Fruit fly (Drosophila melanogaster) whole organism, embryonic: ENCODE results near the gene Cpr30B.

ENCODE experiments used
- CG10274 ChIP-seq: fragments of 200-800 bp; sonication (Bioruptor generic); optimal IDR thresholded peaks from 3 replicates; lab custom pipeline; 2017; ENCODE audit warnings: missing biosample characterization, mild to moderate bottlenecking, missing genetic modification characterization
- CG10979 ChIP-seq: fragments of 200-800 bp; sonication (Bioruptor generic); optimal IDR thresholded peaks from 2 replicates; lab custom pipeline; 2018; ENCODE audit warnings: missing biosample characterization, mild to moderate bottlenecking, missing genetic modification characterization, moderate library complexity
- CG11085 ChIP-seq: fragments of 200-800 bp; sonication (Bioruptor generic); IDR thresholded peaks from 2 replicates; pipeline ENCODE4 v1.3.6; 2022; ENCODE audit warnings: missing biosample characterization, missing genetic modification characterization
- CG11456 ChIP-seq: fragments of 200-800 bp; sonication (Bioruptor generic); IDR thresholded peaks from 3 replicates; pipeline ENCODE4 v1.3.6; 2022; ENCODE audit warnings: missing biosample characterization, missing genetic modification characterization
- CG12104 ChIP-seq: fragments of 200-800 bp; sonication (Bioruptor generic); optimal IDR thresholded peaks from 3 replicates; lab custom pipeline; 2016; ENCODE audit warnings: missing biosample characterization, missing genetic modification characterization
- CG12769 ChIP-seq: fragments of 200-800 bp; sonication (Bioruptor generic); optimal IDR thresholded peaks from 2 replicates; lab custom pipeline; 2019; ENCODE audit warnings: missing biosample characterization, mild to moderate bottlenecking, missing genetic modification characterization, moderate library complexity
- CG12942 ChIP-seq: fragments of 200-800 bp; sonication (Bioruptor generic); optimal IDR thresholded peaks from 3 replicates; lab custom pipeline; 2016; ENCODE audit warnings: missing biosample characterization, missing genetic modification characterization
- CG13424 ChIP-seq: fragments of 200-800 bp; sonication (Bioruptor generic); optimal IDR thresholded peaks from 2 replicates; lab custom pipeline; 2019; ENCODE audit warnings: missing biosample characterization, mild to moderate bottlenecking, missing genetic modification characterization, moderate library complexity
- CG14710 ChIP-seq: fragments of 200-800 bp; sonication (Bioruptor generic); optimal IDR thresholded peaks from 3 replicates; lab custom pipeline; 2019; ENCODE audit warnings: missing biosample characterization, mild to moderate bottlenecking, missing genetic modification characterization, moderate library complexity
- CG17361 ChIP-seq: fragments of 200-800 bp; sonication (Bioruptor generic); IDR thresholded peaks from 3 replicates; pipeline ENCODE4 v1.3.6; 2022; ENCODE audit warnings: missing biosample characterization, missing genetic modification characterization
- CG17829 ChIP-seq: fragments of 200-800 bp; optimal IDR thresholded peaks from 2 replicates; lab custom pipeline; 2019; ENCODE audit warnings: missing biosample characterization, mild to moderate bottlenecking, missing genetic modification characterization, moderate library complexity
- CG18476 ChIP-seq: fragments of 200-800 bp; sonication (Bioruptor generic); optimal IDR thresholded peaks from 2 replicates; lab custom pipeline; 2016; ENCODE audit warnings: missing biosample characterization, mild to moderate bottlenecking, missing genetic modification characterization
- CG18599 ChIP-seq: fragments of 200-800 bp; sonication (Bioruptor generic); optimal IDR thresholded peaks from 3 replicates; lab custom pipeline; 2017; ENCODE audit warnings: missing biosample characterization, missing genetic modification characterization, mild to moderate bottlenecking, moderate library complexity, missing genetic modification reagents
- CG32772 ChIP-seq: fragments of 200-800 bp; sonication (Bioruptor generic); IDR thresholded peaks from 2 replicates; pipeline ENCODE4 v1.3.6; 2022; ENCODE audit warnings: missing biosample characterization, missing genetic modification characterization
- CG3847 ChIP-seq: fragments of 200-800 bp; sonication (Bioruptor generic); IDR thresholded peaks from 2 replicates; pipeline ENCODE4 v1.3.6; 2022; ENCODE audit warnings: missing biosample characterization, missing genetic modification characterization
- CG3995 ChIP-seq: fragments of 200-800 bp; sonication (Bioruptor generic); optimal IDR thresholded peaks from 3 replicates; lab custom pipeline; 2016; ENCODE audit warnings: missing biosample characterization, missing genetic modification characterization
- CG4360 ChIP-seq: fragments of 200-800 bp; sonication (Bioruptor generic); IDR thresholded peaks from 2 replicates; pipeline ENCODE4 v1.3.6; 2022; ENCODE audit warnings: missing biosample characterization, missing genetic modification characterization
- CG6272 ChIP-seq: fragments of 200-800 bp; sonication (Bioruptor generic); IDR thresholded peaks from 2 replicates; pipeline ENCODE4 v1.3.6; 2022; ENCODE audit warnings: missing biosample characterization, missing genetic modification characterization
- CG6813 ChIP-seq: fragments of 200-800 bp; sonication (Bioruptor generic); optimal IDR thresholded peaks from 2 replicates; lab custom pipeline; 2017; ENCODE audit warnings: missing biosample characterization, missing genetic modification characterization, mild to moderate bottlenecking, moderate library complexity, missing genetic modification reagents
- CG8765 ChIP-seq: fragments of 200-800 bp; sonication (Bioruptor generic); IDR thresholded peaks from 2 replicates; pipeline ENCODE4 v1.3.6; 2022; ENCODE audit warnings: missing biosample characterization, missing genetic modification characterization
- CG8944 ChIP-seq: fragments of 200-800 bp; sonication (Bioruptor generic); optimal IDR thresholded peaks from 3 replicates; lab custom pipeline; 2016; ENCODE audit warnings: missing biosample characterization, missing genetic modification characterization
- CG9932 ChIP-seq: fragments of 200-800 bp; sonication (Bioruptor generic); IDR thresholded peaks from 2 replicates; pipeline ENCODE4 v1.3.6; 2022; ENCODE audit warnings: missing biosample characterization, missing genetic modification characterization
- CoRest ChIP-seq: fragments of 200-800 bp; sonication (Bioruptor generic); optimal IDR thresholded peaks from 3 replicates; lab custom pipeline; 2018; ENCODE audit warnings: missing biosample characterization, mild to moderate bottlenecking, missing genetic modification characterization, moderate library complexity
- Dek ChIP-seq: fragments of 200-800 bp; sonication (Bioruptor generic); optimal IDR thresholded peaks from 3 replicates; lab custom pipeline; 2019; ENCODE audit warnings: missing biosample characterization, mild to moderate bottlenecking, missing genetic modification characterization, moderate library complexity
- Dip3 ChIP-seq: fragments of 200-800 bp; sonication (Bioruptor generic); optimal IDR thresholded peaks from 3 replicates; lab custom pipeline; 2016; ENCODE audit warnings: missing biosample characterization, missing genetic modification characterization
- HHEX ChIP-seq: fragments of 200-800 bp; sonication (Bioruptor generic); optimal IDR thresholded peaks from 3 replicates; lab custom pipeline; 2017; ENCODE audit warnings: missing biosample characterization, mild to moderate bottlenecking, missing genetic modification characterization, missing genetic modification reagents
- HmgD ChIP-seq: fragments of 200-800 bp; sonication (Bioruptor generic); optimal IDR thresholded peaks from 3 replicates; lab custom pipeline; 2016; ENCODE audit warnings: missing biosample characterization, missing genetic modification characterization
- MBD-R2 ChIP-seq: fragments of 200-800 bp; sonication (Bioruptor generic); IDR thresholded peaks from 2 replicates; pipeline ENCODE4 v1.3.6; 2022; ENCODE audit warnings: missing biosample characterization, missing genetic modification characterization
- MESR4 ChIP-seq: fragments of 200-800 bp; sonication (Bioruptor generic); optimal IDR thresholded peaks from 2 replicates; lab custom pipeline; 2018; ENCODE audit warnings: missing biosample characterization, mild to moderate bottlenecking, missing genetic modification characterization, moderate library complexity
- Neu2 ChIP-seq: fragments of 200-800 bp; sonication (Bioruptor generic); optimal IDR thresholded peaks from 3 replicates; lab custom pipeline; 2016; ENCODE audit warnings: missing biosample characterization, missing genetic modification characterization, borderline replicate concordance
- Opbp ChIP-seq: fragments of 200-800 bp; sonication (Bioruptor generic); IDR thresholded peaks from 3 replicates; pipeline ENCODE4 v1.3.6; 2022; ENCODE audit warnings: missing biosample characterization, missing genetic modification characterization; ENCODE audit not compliant: partially characterized antibody
- Side ChIP-seq: fragments of 200-800 bp; sonication (Bioruptor generic); optimal IDR thresholded peaks from 2 replicates; lab custom pipeline; 2016; ENCODE audit warnings: missing biosample characterization, missing genetic modification characterization
- ab ChIP-seq: fragments of 200-800 bp; sonication (Bioruptor generic); optimal IDR thresholded peaks from 2 replicates; lab custom pipeline; 2016; ENCODE audit warnings: missing biosample characterization, missing genetic modification characterization
- ase ChIP-seq: fragments of 200-800 bp; sonication (Bioruptor generic); IDR thresholded peaks from 3 replicates; pipeline ENCODE4 v1.3.6; 2022; ENCODE audit warnings: missing biosample characterization, missing genetic modification characterization
- br ChIP-seq: fragments of >200 bp; optimal IDR thresholded peaks from 2 replicates; lab custom pipeline; 2017
- dan ChIP-seq: fragments of 200-800 bp; sonication (Bioruptor generic); IDR thresholded peaks from 2 replicates; pipeline ENCODE4 v1.3.6; 2022; ENCODE audit warnings: missing biosample characterization, missing genetic modification characterization
- esg ChIP-seq: fragments of 200-800 bp; sonication (Bioruptor generic); conservative IDR thresholded peaks from 2 replicates; pipeline ENCODE4 v1.3.6; 2022; ENCODE audit warnings: missing biosample characterization, missing genetic modification characterization
- gro ChIP-seq: fragments of 200-800 bp; sonication (Bioruptor generic); optimal IDR thresholded peaks from 2 replicates; lab custom pipeline; 2016; ENCODE audit warnings: missing biosample characterization, missing genetic modification characterization
- her ChIP-seq: fragments of 200-800 bp; sonication (Bioruptor generic); optimal IDR thresholded peaks from 2 replicates; lab custom pipeline; 2016; ENCODE audit warnings: missing biosample characterization, missing genetic modification characterization
- hth ChIP-seq: fragments of >200 bp; optimal IDR thresholded peaks from 2 replicates; lab custom pipeline; 2017; ENCODE audit warnings: inconsistent platforms
- lbe ChIP-seq: fragments of 200-800 bp; sonication (Bioruptor generic); optimal IDR thresholded peaks from 2 replicates; lab custom pipeline; 2016; ENCODE audit warnings: missing biosample characterization, mild to moderate bottlenecking, missing genetic modification characterization
- pho ChIP-seq: fragments of 200-800 bp; sonication (Bioruptor generic); optimal IDR thresholded peaks from 2 replicates; lab custom pipeline; 2016; ENCODE audit warnings: missing biosample characterization, missing genetic modification characterization
- pnt ChIP-seq: fragments of 200-800 bp; sonication (Bioruptor generic); optimal IDR thresholded peaks from 3 replicates; lab custom pipeline; 2016; ENCODE audit warnings: missing biosample characterization, missing genetic modification characterization
- pros ChIP-seq: fragments of 200-800 bp; sonication (Bioruptor generic); optimal IDR thresholded peaks from 3 replicates; lab custom pipeline; 2019; ENCODE audit warnings: missing biosample characterization, mild to moderate bottlenecking, missing genetic modification characterization, moderate library complexity
- sc ChIP-seq, 3 experiments: fragments of >200 bp in 2 of 3; fragments of 200-800 bp in 1 of 3; sonication (Bioruptor generic) in 1 of 3; optimal IDR thresholded peaks; 2 replicates in 2 of 3; 3 replicates in 1 of 3; lab custom pipeline; 2017; ENCODE audit warnings: mild to moderate bottlenecking in 1 of 3, missing biosample characterization in 1 of 3, missing genetic modification characterization in 1 of 3, missing genetic modification reagents in 1 of 3
- sqz ChIP-seq: fragments of 200-800 bp; sonication (Bioruptor generic); optimal IDR thresholded peaks from 3 replicates; lab custom pipeline; 2018; ENCODE audit warnings: missing biosample characterization, mild to moderate bottlenecking, missing genetic modification characterization
- sug ChIP-seq: fragments of 200-800 bp; optimal IDR thresholded peaks from 2 replicates; lab custom pipeline; 2019; ENCODE audit warnings: missing biosample characterization, mild to moderate bottlenecking, missing genetic modification characterization, moderate library complexity
- tll ChIP-seq, 2 experiments: fragments of 200-800 bp in 1 of 2; fragments of >200 bp in 1 of 2; sonication (Bioruptor generic) in 1 of 2; optimal IDR thresholded peaks; 2 replicates each; lab custom pipeline; 2017 to 2019; ENCODE audit warnings: missing biosample characterization in 2 of 2, missing genetic modification characterization in 2 of 2, mild to moderate bottlenecking in 1 of 2, moderate library complexity in 1 of 2
- yki ChIP-seq: fragments of >200 bp; optimal IDR thresholded peaks from 3 replicates; lab custom pipeline; 2018
- zf30C ChIP-seq: fragments of 200-800 bp; sonication (Bioruptor generic); optimal IDR thresholded peaks from 3 replicates; lab custom pipeline; 2018; ENCODE audit warnings: missing biosample characterization, mild to moderate bottlenecking, missing genetic modification characterization

Gene Cpr30B

DNA sequence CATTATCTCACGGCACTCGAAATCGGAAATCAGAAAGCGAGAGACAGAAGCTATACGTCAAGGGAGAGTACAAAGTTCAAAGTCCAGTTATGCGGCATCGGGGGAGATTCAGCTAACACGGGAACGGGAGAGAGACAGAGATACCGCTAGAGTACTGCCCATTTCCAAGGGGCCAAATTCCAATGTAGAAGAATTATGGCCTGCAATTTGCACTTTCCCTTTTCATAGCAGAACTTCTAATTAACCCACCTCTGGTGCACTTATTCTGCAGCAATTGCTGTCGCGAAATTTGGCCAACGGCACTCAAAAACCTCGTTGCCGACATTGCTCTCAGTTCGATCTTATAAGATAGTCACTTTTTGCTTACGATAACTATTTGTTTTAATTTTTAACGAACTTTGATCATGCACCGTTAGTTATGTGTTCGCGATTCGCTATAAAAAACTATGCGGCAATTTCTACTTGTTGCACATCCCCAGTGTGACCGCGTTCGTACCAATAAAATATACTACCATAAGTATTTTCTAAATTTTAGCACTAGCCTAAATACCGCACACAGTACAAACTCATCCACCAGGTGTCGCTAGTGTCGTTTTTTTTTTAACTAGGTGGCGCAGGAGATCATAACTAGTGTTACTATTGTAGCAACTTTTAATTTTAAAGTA lies 33.7 kb downstream of the Cpr30B start, which contains the start of gene Mtpalpha (continued):
- peak; percentile 32 for TF ChIP-seq sug (tag; lab: Kevin White, UChicago)
- TF ChIP-seq zf30C (GFP tag; lab: Kevin White, UChicago) = no peak
- TF ChIP-seq CG32772 = 0 out of 2 replicates have a peak, but pooled peaks have one; percentile 31
- 0 out of 3 replicates have a peak, but pooled peaks have one; percentile 49 for TF ChIP-seq CG17361 (GFP tag; lab: Robert Waterston, UW)
- peak; percentile 22 for TF ChIP-seq pnt (GFP tag; lab: Kevin White, UChicago)
- TF ChIP-seq CoRest (tag; lab: Kevin White, UChicago) = peak; percentile 38
- TF ChIP-seq CG6813 (GFP tag; lab: Kevin White, UChicago) = no peak
- no peak for TF ChIP-seq CG18599 (GFP tag; lab: Kevin White, UChicago)
- peak; percentile 48 for TF ChIP-seq CG13424
- peak; percentile 72 for TF ChIP-seq MBD-R2 (GFP tag; lab: Robert Waterston, UW)
- no peak for TF ChIP-seq esg (GFP tag; lab: Robert Waterston, UW)
- peak; percentile 65 for TF ChIP-seq Dek (tag; lab: Kevin White, UChicago)
- TF ChIP-seq sqz = peak; percentile 72
- TF ChIP-seq Opbp = no peak
- no peak for TF ChIP-seq hth (lab: Kevin White, UChicago)
- TF ChIP-seq CG10274 (GFP tag; lab: Kevin White, UChicago) = no peak
- no peak for TF ChIP-seq ab (GFP tag; lab: Kevin White, UChicago)
- TF ChIP-seq pho (GFP tag; lab: Kevin White, UChicago) = no peak
- TF ChIP-seq CG8765 = no peak
- no peak for TF ChIP-seq dan (GFP tag; lab: Robert Waterston, UW)
- TF ChIP-seq pros (GFP tag; lab: Kevin White, UChicago) = no peak
- TF ChIP-seq CG10979 (tag; lab: Kevin White, UChicago) = peak; percentile 100
- TF ChIP-seq CG9932 (GFP tag; lab: Robert Waterston, UW) = peak; percentile 59
- TF ChIP-seq lbe (GFP tag; lab: Kevin White, UChicago) = no peak
- 0 out of 3 replicates have a peak, but pooled peaks have one; percentile 22 for TF ChIP-seq ase (GFP tag; lab: Robert Waterston, UW)
- TF ChIP-seq CG11456 (GFP tag; lab: Robert Waterston, UW) = peak; percentile 50; the same call in 1 of the 3 replicates
- TF ChIP-seq Side = peak; percentile 34
- no peak for TF ChIP-seq Dip3
- TF ChIP-seq CG18476 (GFP tag; lab: Kevin White, UChicago) = no peak
- TF ChIP-seq her (GFP tag; lab: Kevin White, UChicago) = no peak
- no peak for TF ChIP-seq tll (GFP tag; optimal IDR thresholded peaks at IDR 0.05; lab: Kevin White, UChicago)
- TF ChIP-seq CG4360 (GFP tag; lab: Robert Waterston, UW) = no peak
- no peak for TF ChIP-seq Neu2 (GFP tag; lab: Kevin White, UChicago)
- TF ChIP-seq CG8944 = peak; percentile 4
- no peak for TF ChIP-seq yki (lab: Kevin White, UChicago)
- TF ChIP-seq HHEX = peak; percentile 31
- TF ChIP-seq MESR4 (GFP tag; lab: Kevin White, UChicago) = peak; percentile 46
- TF ChIP-seq CG12942 (GFP tag; lab: Kevin White, UChicago) = no peak
- TF ChIP-seq CG14710 (tag; lab: Kevin White, UChicago) = peak; percentile 47
- no peak for TF ChIP-seq CG12104 (GFP tag; lab: Kevin White, UChicago)
- TF ChIP-seq CG12769 (tag; lab: Kevin White, UChicago) = no peak
- TF ChIP-seq CG17829 (tag; lab: Kevin White, UChicago) = no peak
- TF ChIP-seq CG3847 (GFP tag; lab: Robert Waterston, UW) = peak; percentile 50; the same call in 1 of the 2 replicates
- peak; percentile 20 for TF ChIP-seq HmgD (GFP tag; lab: Kevin White, UChicago)
- no peak for TF ChIP-seq CG11085 (GFP tag; lab: Robert Waterston, UW)
- TF ChIP-seq br (lab: Kevin White, UChicago) = no peak
- TF ChIP-seq gro (GFP tag; lab: Kevin White, UChicago) = peak; percentile 59
- no peak for TF ChIP-seq sc (optimal IDR thresholded peaks at IDR 0.05; lab: Kevin White, UChicago)
- no peak for TF ChIP-seq sc (GFP tag; optimal IDR thresholded peaks at IDR 0.05; lab: Kevin White, UChicago)
- no peak for TF ChIP-seq CG3995 (GFP tag; lab: Kevin White, UChicago)
- no peak for TF ChIP-seq CG6272 (GFP tag; lab: Robert Waterston, UW)
